Fruit fly (Drosophila melanogaster) ovary, adult (tissue): ENCODE results near the gene Cpr97Eb.

ENCODE experiments used
- CG17801 ChIP-seq: fragments of 200-800 bp; optimal IDR thresholded peaks from 2 replicates; lab custom pipeline; 2019; ENCODE audit warnings: missing biosample characterization, mild to moderate bottlenecking, missing genetic modification characterization, moderate library complexity; ENCODE audit not compliant: partially characterized antibody

Gene Cpr97Eb

dm6 chr3R:27069810-27070625 is 20.9 kb downstream of the Cpr97Eb start, which contains the start of gene spz:
Gene spz, minus strand, starts transcription at chr3R:27070070.
- peak; percentile 23 for TF ChIP-seq CG17801

dm6 chr3R:27069201-27069600 is 21.7 kb downstream of the Cpr97Eb start:
- no peak for TF ChIP-seq CG17801

- no peak for TF ChIP-seq CG17801
Observed at dm6 chr3R:27067362-27067761, 23.6 kb downstream of the Cpr97Eb start.

dm6 chr3R:27065136-27065535 is 25.8 kb downstream of the Cpr97Eb start, which contains the start of gene CG43935:
Gene CG43935, plus strand, starts transcription at chr3R:27065436.
- TF ChIP-seq CG17801: no peak

dm6 chr3R:27064099-27064498 is 26.8 kb downstream of the Cpr97Eb start, which contains the start of gene Nep5:
Gene Nep5, minus strand, starts transcription at chr3R:27064199.
- no peak for TF ChIP-seq CG17801

- TF ChIP-seq CG17801: no peak
Observed at dm6 chr3R:27061916-27062315, 29.0 kb downstream of the Cpr97Eb start, which contains the start of gene CG34292. Gene CG34292, plus strand, starts transcription at chr3R:27062216.

dm6 chr3R:27056152-27056551 is 34.8 kb downstream of the Cpr97Eb start:
- no peak for TF ChIP-seq CG17801

dm6 chr3R:27049549-27049948 is 41.4 kb downstream of the Cpr97Eb start:
- TF ChIP-seq CG17801: no peak

dm6 chr3R:27048561-27049270 is 42.2 kb downstream of the Cpr97Eb start, which contains the start of gene TwdlT:
Gene TwdlT, plus strand, starts transcription at chr3R:27049220.
- TF ChIP-seq CG17801: no peak

dm6 chr3R:27040044-27040443 is 50.9 kb downstream of the Cpr97Eb start:
- TF ChIP-seq CG17801: no peak
